Fruit fly (Drosophila melanogaster) whole organism, embryonic: ENCODE measurements around the gene CG13053.

Source experiments
- BEAF-32 ChIP-seq: fragments of 200-800 bp; sonication (Bioruptor generic); optimal IDR thresholded peaks from 3 replicates; lab custom pipeline; 2017; ENCODE audit warnings: missing biosample characterization, missing genetic modification characterization, mild to moderate bottlenecking, moderate library complexity, missing genetic modification reagents
- Bgb ChIP-seq: fragments of 200-800 bp; sonication (Bioruptor generic); IDR thresholded peaks from 2 replicates; pipeline ENCODE4 v1.3.6; 2022; ENCODE audit warnings: missing biosample characterization, missing genetic modification characterization; ENCODE audit not compliant: partially characterized antibody
- CG10147 ChIP-seq: fragments of 200-800 bp; sonication (Bioruptor generic); optimal IDR thresholded peaks from 2 replicates; lab custom pipeline; 2019; ENCODE audit warnings: missing biosample characterization, mild to moderate bottlenecking, missing genetic modification characterization, moderate library complexity
- CG10565 ChIP-seq: fragments of 200-800 bp; sonication (Bioruptor generic); optimal IDR thresholded peaks from 3 replicates; lab custom pipeline; 2016; ENCODE audit warnings: missing biosample characterization, mild to moderate bottlenecking, missing genetic modification characterization
- CG11247 ChIP-seq: fragments of 200-800 bp; sonication (Bioruptor generic); IDR thresholded peaks from 2 replicates; pipeline ENCODE4 v1.3.6; 2022; ENCODE audit warnings: missing biosample characterization, missing genetic modification characterization
- CG11560 ChIP-seq: fragments of 200-800 bp; sonication (Bioruptor generic); IDR thresholded peaks from 3 replicates; pipeline ENCODE4 v1.3.6; 2022; ENCODE audit warnings: missing biosample characterization, missing genetic modification characterization
- CG12299 ChIP-seq: fragments of 200-800 bp; sonication (Bioruptor generic); optimal IDR thresholded peaks from 2 replicates; lab custom pipeline; 2018; ENCODE audit warnings: missing biosample characterization, mild to moderate bottlenecking, missing genetic modification characterization
- CG12659 ChIP-seq: fragments of 200-800 bp; sonication (Bioruptor generic); optimal IDR thresholded peaks from 3 replicates; lab custom pipeline; 2017; ENCODE audit warnings: mild to moderate bottlenecking, missing biosample characterization, missing genetic modification reagents, missing genetic modification characterization
- CG13287 ChIP-seq: fragments of 200-800 bp; sonication (Bioruptor generic); IDR thresholded peaks from 2 replicates; pipeline ENCODE4 v1.3.6; 2022; ENCODE audit warnings: missing biosample characterization, missing genetic modification characterization; ENCODE audit not compliant: partially characterized antibody
- CG13775 ChIP-seq: fragments of 200-800 bp; sonication (Bioruptor generic); optimal IDR thresholded peaks from 3 replicates; lab custom pipeline; 2017; ENCODE audit warnings: missing biosample characterization, mild to moderate bottlenecking, missing genetic modification characterization
- CG14050 ChIP-seq: fragments of 200-800 bp; sonication (Bioruptor generic); IDR thresholded peaks from 3 replicates; pipeline ENCODE4 v1.3.6; 2022; ENCODE audit warnings: missing biosample characterization, missing genetic modification characterization
- CG14965 ChIP-seq: fragments of 200-800 bp; sonication (Bioruptor generic); optimal IDR thresholded peaks from 2 replicates; lab custom pipeline; 2016; ENCODE audit warnings: missing biosample characterization, missing genetic modification characterization, borderline replicate concordance
- CG1602 ChIP-seq: fragments of 200-800 bp; sonication (Bioruptor generic); optimal IDR thresholded peaks from 3 replicates; lab custom pipeline; 2016; ENCODE audit warnings: missing biosample characterization, missing genetic modification characterization
- CG18011 ChIP-seq: fragments of 200-800 bp; sonication (Bioruptor generic); optimal IDR thresholded peaks from 2 replicates; lab custom pipeline; 2017; ENCODE audit warnings: missing biosample characterization, missing genetic modification characterization, mild to moderate bottlenecking, moderate library complexity, missing genotype
- CG18476 ChIP-seq: fragments of 200-800 bp; sonication (Bioruptor generic); optimal IDR thresholded peaks from 2 replicates; lab custom pipeline; 2016; ENCODE audit warnings: missing biosample characterization, mild to moderate bottlenecking, missing genetic modification characterization
- CG2712 ChIP-seq: fragments of 200-800 bp; optimal IDR thresholded peaks from 3 replicates; lab custom pipeline; 2019; ENCODE audit warnings: missing biosample characterization, mild to moderate bottlenecking, missing genetic modification characterization, moderate library complexity
- CG31441 ChIP-seq: fragments of 200-800 bp; sonication (Bioruptor generic); IDR thresholded peaks from 2 replicates; pipeline ENCODE4 v1.3.6; 2022; ENCODE audit warnings: missing biosample characterization, missing genetic modification characterization
- CG32532 ChIP-seq: fragments of 200-800 bp; sonication (Bioruptor generic); IDR thresholded peaks from 2 replicates; pipeline ENCODE4 v1.3.6; 2022; ENCODE audit warnings: missing biosample characterization, missing genetic modification characterization
- CG34224 ChIP-seq: fragments of 200-800 bp; sonication (Bioruptor generic); IDR thresholded peaks from 3 replicates; pipeline ENCODE4 v1.3.6; 2022; ENCODE audit warnings: missing biosample characterization, missing genetic modification characterization; ENCODE audit not compliant: partially characterized antibody
- CG5245 ChIP-seq: fragments of 200-800 bp; sonication (Bioruptor generic); optimal IDR thresholded peaks from 3 replicates; lab custom pipeline; 2016; ENCODE audit warnings: missing biosample characterization, missing genetic modification characterization
- CG6272 ChIP-seq: fragments of 200-800 bp; sonication (Bioruptor generic); IDR thresholded peaks from 2 replicates; pipeline ENCODE4 v1.3.6; 2022; ENCODE audit warnings: missing biosample characterization, missing genetic modification characterization
- CG7987 ChIP-seq: fragments of 200-800 bp; sonication (Bioruptor generic); optimal IDR thresholded peaks from 2 replicates; lab custom pipeline; 2018; ENCODE audit warnings: missing biosample characterization, mild to moderate bottlenecking, missing genetic modification characterization, moderate library complexity
- CG8281 ChIP-seq: fragments of 200-800 bp; sonication (Bioruptor generic); optimal IDR thresholded peaks from 2 replicates; lab custom pipeline; 2018; ENCODE audit warnings: missing biosample characterization, mild to moderate bottlenecking, missing genetic modification characterization, moderate library complexity
- Fer1 ChIP-seq: fragments of 200-800 bp; sonication (Bioruptor generic); optimal IDR thresholded peaks from 2 replicates; lab custom pipeline; 2017; ENCODE audit warnings: missing biosample characterization, mild to moderate bottlenecking, missing genetic modification characterization
- Gsc ChIP-seq: fragments of 200-800 bp; sonication (Bioruptor generic); IDR thresholded peaks from 2 replicates; pipeline ENCODE4 v1.3.6; 2022; ENCODE audit warnings: missing biosample characterization, missing genetic modification characterization
- HLHmδ ChIP-seq: fragments of 200-800 bp; sonication (Bioruptor generic); optimal IDR thresholded peaks from 2 replicates; lab custom pipeline; 2018; ENCODE audit warnings: missing biosample characterization, mild to moderate bottlenecking, missing genetic modification characterization, moderate library complexity
- Kr ChIP-seq: fragments of 200-800 bp; sonication (Bioruptor generic); optimal IDR thresholded peaks from 2 replicates; lab custom pipeline; 2017; ENCODE audit warnings: missing biosample characterization, mild to moderate bottlenecking, missing genetic modification characterization
- Lhr ChIP-seq: fragments of 200-800 bp; sonication (Bioruptor generic); optimal IDR thresholded peaks from 3 replicates; lab custom pipeline; 2017; ENCODE audit warnings: mild to moderate bottlenecking, missing biosample characterization, missing genetic modification reagents, missing genetic modification characterization
- Lpt ChIP-seq: fragments of >200 bp; optimal IDR thresholded peaks from 2 replicates; lab custom pipeline; 2018; ENCODE audit warnings: missing biosample characterization, missing genetic modification characterization
- Meics ChIP-seq: fragments of 200-800 bp; sonication (Bioruptor generic); optimal IDR thresholded peaks from 2 replicates; lab custom pipeline; 2017; ENCODE audit warnings: missing biosample characterization, mild to moderate bottlenecking, missing genetic modification characterization
- Ravus ChIP-seq: fragments of 200-800 bp; sonication (Bioruptor generic); IDR thresholded peaks from 2 replicates; pipeline ENCODE4 v1.3.6; 2022; ENCODE audit warnings: missing biosample characterization, missing genetic modification characterization
- Rfx ChIP-seq: fragments of 200-800 bp; sonication (Bioruptor generic); IDR thresholded peaks from 2 replicates; pipeline ENCODE4 v1.3.6; 2022; ENCODE audit warnings: missing biosample characterization, missing genetic modification characterization
- Six4 ChIP-seq: fragments of 200-800 bp; sonication (Bioruptor generic); optimal IDR thresholded peaks from 2 replicates; lab custom pipeline; 2016; ENCODE audit warnings: missing biosample characterization, missing genetic modification characterization
- ac ChIP-seq: fragments of 200-800 bp; sonication (Bioruptor generic); optimal IDR thresholded peaks from 3 replicates; lab custom pipeline; 2017; ENCODE audit warnings: missing biosample characterization, mild to moderate bottlenecking, missing genetic modification characterization
- ato ChIP-seq: fragments of 200-800 bp; sonication (Bioruptor generic); IDR thresholded peaks from 2 replicates; pipeline ENCODE4 v1.3.6; 2022; ENCODE audit warnings: missing biosample characterization, missing genetic modification characterization; ENCODE audit not compliant: partially characterized antibody
- caup ChIP-seq: fragments of 200-800 bp; sonication (Bioruptor generic); optimal IDR thresholded peaks from 3 replicates; lab custom pipeline; 2017; ENCODE audit warnings: missing biosample characterization, mild to moderate bottlenecking, missing genetic modification characterization, moderate library complexity; ENCODE audit not compliant: severe bottlenecking
- crp ChIP-seq, 2 experiments: fragments of 200-800 bp; sonication (Bioruptor generic); optimal IDR thresholded peaks; 2 replicates in 1 of 2; 3 replicates in 1 of 2; lab custom pipeline; 2017; ENCODE audit warnings: missing biosample characterization in 2 of 2, missing genetic modification characterization in 2 of 2, mild to moderate bottlenecking in 1 of 2, moderate library complexity in 1 of 2
- en ChIP-seq: fragments of 200-800 bp; sonication (Bioruptor generic); optimal IDR thresholded peaks from 2 replicates; lab custom pipeline; 2016; ENCODE audit warnings: missing biosample characterization, missing genetic modification characterization
- fd102C ChIP-seq: fragments of 200-800 bp; sonication (Bioruptor generic); optimal IDR thresholded peaks from 2 replicates; lab custom pipeline; 2018; ENCODE audit warnings: missing biosample characterization, mild to moderate bottlenecking, missing genetic modification characterization, moderate library complexity
- fru ChIP-seq: fragments of >200 bp; optimal IDR thresholded peaks from 2 replicates; lab custom pipeline; 2017
- ftz-f1 ChIP-seq: fragments of 200-800 bp; sonication (Bioruptor generic); optimal IDR thresholded peaks from 2 replicates; lab custom pipeline; 2016; ENCODE audit warnings: missing biosample characterization, missing genetic modification characterization
- fu2 ChIP-seq: fragments of 200-800 bp; sonication (Bioruptor generic); optimal IDR thresholded peaks from 2 replicates; lab custom pipeline; 2016; ENCODE audit warnings: missing biosample characterization, missing genetic modification characterization
- gce ChIP-seq: fragments of 200-800 bp; sonication (Bioruptor generic); IDR thresholded peaks from 3 replicates; pipeline ENCODE4 v1.3.6; 2022; ENCODE audit warnings: missing biosample characterization, missing genetic modification characterization
- gsb ChIP-seq: fragments of 200-800 bp; sonication (Bioruptor generic); IDR thresholded peaks from 2 replicates; pipeline ENCODE4 v1.3.6; 2022; ENCODE audit warnings: missing biosample characterization, missing genetic modification characterization
- mirr ChIP-seq: fragments of 200-800 bp; sonication (Bioruptor generic); optimal IDR thresholded peaks from 3 replicates; lab custom pipeline; 2018; ENCODE audit warnings: missing biosample characterization, mild to moderate bottlenecking, missing genetic modification characterization
- pum ChIP-seq: fragments of 200-800 bp; sonication (Bioruptor generic); optimal IDR thresholded peaks from 2 replicates; lab custom pipeline; 2016; ENCODE audit warnings: missing biosample characterization, missing genetic modification characterization
- schlank ChIP-seq: fragments of 200-800 bp; sonication (Bioruptor generic); optimal IDR thresholded peaks from 2 replicates; lab custom pipeline; 2018; ENCODE audit warnings: missing biosample characterization, mild to moderate bottlenecking, missing genetic modification characterization
- sd ChIP-seq: fragments of 200-800 bp; sonication (Bioruptor generic); optimal IDR thresholded peaks from 3 replicates; lab custom pipeline; 2018; ENCODE audit warnings: missing biosample characterization, mild to moderate bottlenecking, missing genetic modification characterization, moderate library complexity
- sens ChIP-seq: fragments of 200-800 bp; sonication (Bioruptor generic); peaks from one replicate; lab custom pipeline; 2016; ENCODE audit warnings: missing biosample characterization, missing genetic modification characterization
- shn ChIP-seq: fragments of 200-800 bp; sonication (Bioruptor generic); optimal IDR thresholded peaks from 3 replicates; lab custom pipeline; 2016; ENCODE audit warnings: missing biosample characterization, missing genetic modification characterization
- unc-4 ChIP-seq: fragments of 200-800 bp; sonication (Bioruptor generic); IDR thresholded peaks from 2 replicates; pipeline ENCODE4 v1.3.6; 2022; ENCODE audit warnings: missing biosample characterization, missing genetic modification characterization; ENCODE audit not compliant: partially characterized antibody

Gene CG13053

DNA sequence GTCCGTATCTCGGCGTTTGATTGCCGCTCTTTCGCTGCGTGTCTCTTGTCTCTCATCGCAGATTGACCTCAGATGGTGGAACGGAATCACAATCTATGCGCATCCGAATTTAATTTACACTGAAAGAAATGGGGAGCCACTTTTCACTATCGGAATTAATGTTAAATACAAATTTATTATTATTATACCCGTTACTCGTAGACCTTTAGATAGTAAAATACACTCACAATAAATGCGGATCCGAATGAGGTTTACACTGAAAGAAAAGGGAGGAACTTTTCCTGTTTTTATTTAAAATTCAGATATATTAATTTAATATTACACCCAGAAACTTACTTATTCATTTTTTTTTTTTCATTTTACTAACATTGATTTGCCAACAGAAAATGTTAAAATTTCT, 29.5 kb upstream of the CG13053 start (continued):
- TF ChIP-seq sd (tag; lab: Kevin White, UChicago) (no peak), CG10147 (GFP tag; lab: Kevin White, UChicago) (no peak), HLHmδ (GFP tag; lab: Kevin White, UChicago) (no peak), Kr (no peak), gce (no peak), CG18476 (GFP tag; lab: Kevin White, UChicago) (no peak), Lhr (GFP tag; lab: Kevin White, UChicago) (no peak), shn (no peak), CG5245 (no peak), caup (GFP tag; lab: Kevin White, UChicago) (no peak), fru (lab: Kevin White, UChicago) (no peak), en (no peak), Meics (GFP tag; lab: Kevin White, UChicago) (peak; percentile 39), CG34224 (GFP tag; lab: Robert Waterston, UW) (no peak), CG1602 (GFP tag; lab: Kevin White, UChicago) (no peak), CG11247 (GFP tag; lab: Robert Waterston, UW) (no peak), ac (GFP tag; lab: Kevin White, UChicago) (no peak), Bgb (no peak), Rfx (GFP tag; lab: Robert Waterston, UW) (peak; percentile 38; the same call in 1 of the 2 replicates), CG31441 (no peak), CG13287 (GFP tag; lab: Robert Waterston, UW) (no peak), CG32532 (GFP tag; lab: Robert Waterston, UW) (no peak), CG2712 (tag; lab: Kevin White, UChicago) (no peak), unc-4 (no peak), Gsc (GFP tag; lab: Robert Waterston, UW) (no peak), CG12659 (GFP tag; lab: Kevin White, UChicago) (peak; percentile 19), schlank (tag; lab: Kevin White, UChicago) (no peak), CG6272 (GFP tag; lab: Robert Waterston, UW) (no peak), CG13775 (GFP tag; lab: Kevin White, UChicago) (peak; percentile 11), CG8281 (tag; lab: Kevin White, UChicago) (no peak), gsb (GFP tag; lab: Robert Waterston, UW) (no peak), crp (GFP tag; optimal IDR thresholded peaks at IDR 0.05; lab: Kevin White, UChicago) (no peak), fd102C (GFP tag; lab: Kevin White, UChicago) (no peak), ato (GFP tag; lab: Robert Waterston, UW) (no peak), Fer1 (GFP tag; lab: Kevin White, UChicago) (no peak), CG10565 (no peak), CG14050 (GFP tag; lab: Robert Waterston, UW) (no peak), CG11560 (tag; lab: Robert Waterston, UW) (no peak), CG7987 (GFP tag; lab: Kevin White, UChicago) (no peak), Ravus (GFP tag; lab: Robert Waterston, UW) (no peak), Six4 (GFP tag; lab: Kevin White, UChicago) (no peak), mirr (GFP tag; lab: Kevin White, UChicago) (no peak), Lpt (GFP tag; lab: Kevin White, UChicago) (no peak), pum (no peak), ftz-f1 (GFP tag; lab: Kevin White, UChicago) (no peak), CG12299 (tag; lab: Kevin White, UChicago) (no peak), CG14965 (GFP tag; lab: Kevin White, UChicago) (no peak), sens (GFP tag; lab: Kevin White, UChicago) (no peak), BEAF-32 (GFP tag; lab: Kevin White, UChicago) (no peak), fu2 (no peak), CG18011 (GFP tag; lab: Kevin White, UChicago) (no peak)
